Worm (Caenorhabditis elegans) whole organism, early embryonic: Measurements from ENCODE around the gene C16B8.4.

Experiments
- B0310.2 ChIP-seq: sonication (generic microtip); optimal IDR thresholded peaks from 2 replicates; lab custom pipeline; 2016; ENCODE audit warnings: mild to moderate bottlenecking, missing genetic modification characterization, missing compliant biosample characterization
- F13C5.2 ChIP-seq: sonication (generic microtip); optimal IDR thresholded peaks from 2 replicates; lab custom pipeline; 2017; ENCODE audit warnings: mild to moderate bottlenecking, missing genetic modification characterization, inconsistent platforms, missing compliant biosample characterization
- aly-1 ChIP-seq: sonication (generic microtip); optimal IDR thresholded peaks from 2 replicates; lab custom pipeline; 2016; ENCODE audit warnings: missing genetic modification characterization, missing compliant biosample characterization
- ama-1 ChIP-seq: fragments of 150-350 bp; optimal IDR thresholded peaks from 2 replicates; lab custom pipeline; 2014
- ceh-13 ChIP-seq: fragments of 200-800 bp; sonication (Bioruptor generic); optimal IDR thresholded peaks from 2 replicates; lab custom pipeline; 2018; ENCODE audit warnings: mild to moderate bottlenecking, missing genetic modification characterization, missing compliant biosample characterization
- ceh-36 ChIP-seq: sonication (generic microtip); optimal IDR thresholded peaks from 2 replicates; lab custom pipeline; 2016; ENCODE audit warnings: missing genetic modification characterization, inconsistent platforms, missing compliant biosample characterization
- ets-7 ChIP-seq: sonication (generic microtip); optimal IDR thresholded peaks from 2 replicates; lab custom pipeline; 2016; ENCODE audit warnings: missing genotype, missing genetic modification characterization, missing compliant biosample characterization
- flt-1 ChIP-seq: fragments of 200-800 bp; sonication (Bioruptor generic); IDR thresholded peaks from 2 replicates; pipeline ENCODE4 v1.3.6; 2022; ENCODE audit warnings: missing genetic modification characterization, missing compliant biosample characterization
- hmbx-1 ChIP-seq: sonication (generic microtip); optimal IDR thresholded peaks from 2 replicates; lab custom pipeline; 2016; ENCODE audit warnings: mild to moderate bottlenecking, missing genetic modification characterization, missing compliant biosample characterization
- hmg-4 ChIP-seq: fragments of 200-800 bp; sonication (Bioruptor generic); optimal IDR thresholded peaks from 2 replicates; lab custom pipeline; 2018; ENCODE audit warnings: mild to moderate bottlenecking, missing genetic modification characterization, missing compliant biosample characterization
- hnd-1 ChIP-seq: sonication (generic microtip); optimal IDR thresholded peaks from 2 replicates; lab custom pipeline; 2016; ENCODE audit warnings: missing genetic modification characterization, missing compliant biosample characterization
- pes-1 ChIP-seq: fragments of 200-800 bp; sonication (Bioruptor generic); IDR thresholded peaks from 2 replicates; pipeline ENCODE4 v1.3.6; 2022; ENCODE audit warnings: missing genetic modification reagents, missing genetic modification characterization, missing compliant biosample characterization
- scrt-1 ChIP-seq: fragments of 200-800 bp; sonication (Bioruptor generic); IDR thresholded peaks from 2 replicates; pipeline ENCODE4 v1.3.6; 2022; ENCODE audit warnings: missing genetic modification characterization, missing compliant biosample characterization
- sea-1 ChIP-seq: fragments of 200-800 bp; sonication (Bioruptor generic); conservative IDR thresholded peaks from 2 replicates; pipeline ENCODE4 v1.3.6; 2022; ENCODE audit warnings: missing genetic modification characterization, missing compliant biosample characterization
- tbx-11 ChIP-seq: fragments of 200-800 bp; sonication (Bioruptor generic); IDR thresholded peaks from 2 replicates; pipeline ENCODE4 v1.3.6; 2022; ENCODE audit warnings: missing genetic modification characterization, missing compliant biosample characterization
- tbx-37 ChIP-seq: fragments of 200-800 bp; sonication (Bioruptor generic); conservative IDR thresholded peaks from 2 replicates; pipeline ENCODE4 v1.3.6; 2022; ENCODE audit warnings: missing genetic modification reagents, missing genetic modification characterization, missing compliant biosample characterization
- tra-4 ChIP-seq: sonication (generic microtip); optimal IDR thresholded peaks from 2 replicates; lab custom pipeline; 2017; ENCODE audit warnings: missing genetic modification characterization, missing compliant biosample characterization

The C16B8.4 gene

ce11 chrX:3944961-3945587 lies 28.4 kb downstream of the C16B8.4 start:
- TF ChIP-seq ets-7 (tag; lab: Kevin White, UChicago) (no peak), scrt-1 (GFP tag; lab: Robert Waterston, UW) (no peak), sea-1 (GFP tag; lab: Robert Waterston, UW) (no peak), hmbx-1 (tag; lab: Kevin White, UChicago) (no peak), ceh-13 (GFP tag; lab: Kevin White, UChicago) (no peak), tbx-37 (GFP tag; lab: Robert Waterston, UW) (no peak), tra-4 (tag; lab: Kevin White, UChicago) (no peak), flt-1 (GFP tag; lab: Robert Waterston, UW) (no peak), hnd-1 (tag; lab: Kevin White, UChicago) (no peak), ceh-36 (tag; lab: Kevin White, UChicago) (no peak), F13C5.2 (tag; lab: Kevin White, UChicago) (no peak), tbx-11 (GFP tag; lab: Robert Waterston, UW) (no peak), hmg-4 (GFP tag; lab: Kevin White, UChicago) (no peak), B0310.2 (tag; lab: Kevin White, UChicago) (no peak), aly-1 (tag; lab: Kevin White, UChicago) (no peak)

- no peak for TF ChIP-seq scrt-1 (GFP tag; lab: Robert Waterston, UW)
- TF ChIP-seq ets-7 (tag; lab: Kevin White, UChicago), result no peak
- TF ChIP-seq sea-1 (GFP tag; lab: Robert Waterston, UW), result no peak
- TF ChIP-seq ceh-13 (GFP tag; lab: Kevin White, UChicago), result no peak
Observed at ce11 chrX:3944073-3944472, 29.4 kb downstream of the C16B8.4 start.

DNA sequence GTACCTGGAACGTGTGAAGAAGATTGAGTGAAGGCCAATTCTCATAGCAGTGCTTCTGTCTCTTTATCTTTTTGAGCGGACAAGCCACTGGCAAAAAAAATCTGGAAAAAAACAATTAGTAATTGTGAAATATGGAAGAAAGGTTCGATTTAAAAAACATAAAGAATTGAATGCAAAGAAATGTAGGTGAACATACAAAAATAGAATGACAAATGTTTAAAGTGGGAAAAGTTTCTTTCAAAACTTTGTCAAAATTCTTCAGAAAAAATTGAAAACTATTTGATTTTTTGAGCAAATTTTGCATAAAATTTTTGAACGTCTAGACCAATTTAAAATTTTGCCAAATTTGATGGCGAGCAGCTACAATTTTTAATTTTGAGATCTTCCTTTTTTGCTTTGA lies 30.2 kb downstream of the C16B8.4 start, which contains the start of gene ptp-4A2:
TSS of gene ptp-4A2 (minus strand) at position 101 of the 400 bp plus-strand sequence.
- no peak for TF ChIP-seq tra-4 (tag; lab: Kevin White, UChicago)
- TF ChIP-seq ceh-13 (GFP tag; lab: Kevin White, UChicago), result no peak
- TF ChIP-seq B0310.2 (tag; lab: Kevin White, UChicago), result no peak
- no peak for TF ChIP-seq ama-1 (lab: Kevin White, UChicago)
- no peak for TF ChIP-seq scrt-1 (GFP tag; lab: Robert Waterston, UW)
- no peak for TF ChIP-seq ets-7 (tag; lab: Kevin White, UChicago)
- no peak for TF ChIP-seq hmbx-1 (tag; lab: Kevin White, UChicago)
- no peak for TF ChIP-seq pes-1
- no peak for TF ChIP-seq F13C5.2 (tag; lab: Kevin White, UChicago)
- TF ChIP-seq aly-1 (tag; lab: Kevin White, UChicago), result no peak
- TF ChIP-seq tbx-37 (GFP tag; lab: Robert Waterston, UW), result no peak
- TF ChIP-seq hnd-1 (tag; lab: Kevin White, UChicago), result no peak
- no peak for TF ChIP-seq hmg-4 (GFP tag; lab: Kevin White, UChicago)
- no peak for TF ChIP-seq flt-1 (GFP tag; lab: Robert Waterston, UW)
- TF ChIP-seq tbx-11 (GFP tag; lab: Robert Waterston, UW), result no peak
- no peak for TF ChIP-seq sea-1 (GFP tag; lab: Robert Waterston, UW)
- TF ChIP-seq ceh-36 (tag; lab: Kevin White, UChicago), result no peak

DNA sequence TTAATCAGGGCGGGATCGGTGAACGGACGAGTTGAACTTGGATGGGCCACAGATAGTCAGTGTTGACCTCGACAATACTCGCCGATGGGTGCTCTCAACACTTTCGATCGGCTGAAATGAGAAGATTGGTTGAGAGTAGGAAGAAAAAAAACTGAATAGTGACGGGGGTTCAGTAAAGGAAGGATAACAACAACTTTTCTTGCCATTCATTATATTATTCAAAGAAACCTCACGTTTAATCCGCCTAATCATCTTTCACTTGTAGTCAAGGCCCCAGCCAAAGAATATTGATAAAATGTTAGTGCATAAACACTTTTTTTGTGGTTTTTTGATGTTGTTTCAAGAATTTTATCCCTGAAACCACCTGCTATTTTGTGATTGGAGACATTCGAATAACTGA lies 31.2 kb downstream of the C16B8.4 start, which contains the start of gene T19D2.13:
TSS of gene T19D2.13 (minus strand) at position 101 of the 400 bp plus-strand sequence.
- TF ChIP-seq ets-7 (tag; lab: Kevin White, UChicago) (no peak), hnd-1 (tag; lab: Kevin White, UChicago) (no peak), sea-1 (GFP tag; lab: Robert Waterston, UW) (no peak), flt-1 (GFP tag; lab: Robert Waterston, UW) (no peak), pes-1 (no peak), tbx-11 (GFP tag; lab: Robert Waterston, UW) (no peak), B0310.2 (tag; lab: Kevin White, UChicago) (no peak), scrt-1 (GFP tag; lab: Robert Waterston, UW) (no peak), ceh-13 (GFP tag; lab: Kevin White, UChicago) (no peak), tra-4 (tag; lab: Kevin White, UChicago) (no peak), ama-1 (lab: Kevin White, UChicago) (no peak), F13C5.2 (tag; lab: Kevin White, UChicago) (no peak), hmbx-1 (tag; lab: Kevin White, UChicago) (no peak), hmg-4 (GFP tag; lab: Kevin White, UChicago) (no peak), ceh-36 (tag; lab: Kevin White, UChicago) (no peak), tbx-37 (GFP tag; lab: Robert Waterston, UW) (no peak), aly-1 (tag; lab: Kevin White, UChicago) (no peak)

DNA sequence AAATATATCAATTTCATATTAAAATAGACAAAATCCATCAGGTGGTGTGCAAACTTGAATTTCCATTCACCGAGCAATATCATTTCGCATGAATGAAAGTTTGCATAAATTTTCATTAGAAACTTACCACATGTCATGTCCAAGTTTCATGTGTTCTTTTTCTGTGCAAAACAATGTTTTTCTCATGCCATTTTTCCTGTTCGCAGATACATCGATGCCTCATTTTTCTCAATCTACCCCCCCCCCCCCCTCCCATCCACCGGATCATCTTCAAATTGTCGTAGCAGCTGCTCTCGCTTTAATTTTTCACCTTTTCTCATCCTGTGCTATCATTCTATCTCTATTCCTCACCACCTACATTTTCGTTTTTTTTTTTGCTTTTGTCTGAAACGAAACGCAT lies 34.5 kb downstream of the C16B8.4 start, which contains the start of gene T19D2.3:
TSS of gene T19D2.3 (plus strand) at position 301 of the 400 bp plus-strand sequence.
- TF ChIP-seq hnd-1 (tag; lab: Kevin White, UChicago) (no peak), ceh-13 (GFP tag; lab: Kevin White, UChicago) (no peak), scrt-1 (GFP tag; lab: Robert Waterston, UW) (no peak), B0310.2 (tag; lab: Kevin White, UChicago) (no peak), aly-1 (tag; lab: Kevin White, UChicago) (no peak)

DNA sequence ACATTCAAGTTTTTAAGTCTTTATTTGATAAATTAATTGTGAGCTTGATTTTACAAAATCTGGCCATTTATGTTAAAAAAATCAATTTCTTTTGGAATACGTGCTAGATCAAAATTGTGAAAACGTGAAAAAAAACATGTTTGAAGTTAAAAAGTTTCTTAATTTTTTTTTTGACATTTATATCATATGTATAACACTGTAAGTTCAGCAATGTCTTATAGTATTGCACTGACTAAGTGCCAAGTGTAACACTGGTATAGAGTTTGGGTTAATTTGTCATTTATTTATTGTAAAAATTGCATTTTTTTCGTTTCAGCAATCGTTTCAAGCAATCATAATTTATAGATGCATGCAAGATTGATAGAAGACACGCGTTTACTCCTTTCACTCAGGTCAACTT lies 35.5 kb downstream of the C16B8.4 start:
- TF ChIP-seq hmbx-1 (tag; lab: Kevin White, UChicago) (no peak), ama-1 (lab: Kevin White, UChicago) (no peak), ceh-36 (tag; lab: Kevin White, UChicago) (no peak), hmg-4 (GFP tag; lab: Kevin White, UChicago) (no peak), F13C5.2 (tag; lab: Kevin White, UChicago) (no peak), ets-7 (tag; lab: Kevin White, UChicago) (no peak), tbx-11 (GFP tag; lab: Robert Waterston, UW) (no peak), ceh-13 (GFP tag; lab: Kevin White, UChicago) (no peak), scrt-1 (GFP tag; lab: Robert Waterston, UW) (no peak), aly-1 (tag; lab: Kevin White, UChicago) (no peak), tbx-37 (GFP tag; lab: Robert Waterston, UW) (no peak), tra-4 (tag; lab: Kevin White, UChicago) (no peak), B0310.2 (tag; lab: Kevin White, UChicago) (no peak), hnd-1 (tag; lab: Kevin White, UChicago) (no peak), flt-1 (GFP tag; lab: Robert Waterston, UW) (no peak), sea-1 (GFP tag; lab: Robert Waterston, UW) (no peak), pes-1 (no peak)
